Worm (Caenorhabditis elegans) whole organism, late embryonic: Measurements from ENCODE around the gene emb-5.

Experiments
- Y22D7AL.16 ChIP-seq: sonication (generic microtip); optimal IDR thresholded peaks from 2 replicates; lab custom pipeline; 2016; ENCODE audit warnings: missing genetic modification characterization, missing compliant biosample characterization
- ama-1 ChIP-seq: fragments of 150-350 bp; optimal IDR thresholded peaks from 2 replicates; lab custom pipeline; 2014
- ceh-2 ChIP-seq: sonication (generic microtip); optimal IDR thresholded peaks from 2 replicates; lab custom pipeline; 2016; ENCODE audit warnings: missing genotype, missing genetic modification characterization, missing compliant biosample characterization
- ceh-30 ChIP-seq: fragments of 150-350 bp; optimal IDR thresholded peaks from 2 replicates; lab custom pipeline; 2014; ENCODE audit warnings: missing biosample characterization, missing genetic modification characterization
- fkh-10 ChIP-seq: fragments of 150-350 bp; optimal IDR thresholded peaks from 2 replicates; lab custom pipeline; 2014; ENCODE audit warnings: missing biosample characterization, missing genetic modification reagents, missing genetic modification characterization
- fkh-6 ChIP-seq: sonication (generic microtip); optimal IDR thresholded peaks from 2 replicates; lab custom pipeline; 2016; ENCODE audit warnings: missing genetic modification characterization, missing compliant biosample characterization
- hlh-8 ChIP-seq: sonication (generic microtip); optimal IDR thresholded peaks from 2 replicates; lab custom pipeline; 2016; ENCODE audit warnings: missing genotype, missing genetic modification characterization, missing compliant biosample characterization
- pha-4 ChIP-seq: fragments of 150-350 bp; optimal IDR thresholded peaks from 2 replicates; lab custom pipeline; 2018; ENCODE audit warnings: missing biosample characterization, missing genetic modification reagents, missing genetic modification characterization
- sdc-2 ChIP-seq: sonication (generic microtip); optimal IDR thresholded peaks from 2 replicates; lab custom pipeline; 2016; ENCODE audit warnings: missing genotype, missing genetic modification characterization, missing compliant biosample characterization
- tbx-2 ChIP-seq: sonication (generic microtip); optimal IDR thresholded peaks from 2 replicates; lab custom pipeline; 2016; ENCODE audit warnings: missing genetic modification characterization, missing compliant biosample characterization
- unc-55 ChIP-seq: sonication (generic microtip); optimal IDR thresholded peaks from 2 replicates; lab custom pipeline; 2017; ENCODE audit warnings: missing biosample characterization, missing genetic modification reagents, missing genetic modification characterization
- ztf-16 ChIP-seq: sonication (generic microtip); optimal IDR thresholded peaks from 2 replicates; lab custom pipeline; 2017; ENCODE audit warnings: missing genetic modification characterization, missing compliant biosample characterization

DNA sequence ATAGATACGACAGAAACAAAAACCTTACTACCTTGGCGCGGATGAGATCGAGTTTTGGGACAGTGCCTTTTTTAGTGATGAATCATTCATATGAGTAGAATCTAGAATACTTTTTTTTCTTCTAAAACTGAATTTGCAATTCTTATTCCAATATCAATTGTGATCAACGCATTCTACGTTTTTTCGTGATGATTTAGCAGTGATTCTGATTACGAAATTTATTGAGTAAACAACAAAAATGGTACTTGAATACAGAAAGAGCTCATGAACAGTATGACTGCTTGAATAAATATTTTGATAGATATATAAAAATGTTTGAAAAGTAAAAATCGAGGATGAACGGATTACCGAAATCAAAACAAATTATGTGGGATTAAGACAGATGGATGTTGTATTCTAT lies 5.4 kb downstream of the emb-5 start, which contains the start of gene him-18:
- TF ChIP-seq ztf-16 (no peak), pha-4 (tag; lab: Kevin White, UChicago) (no peak), ama-1 (lab: Kevin White, UChicago) (no peak), unc-55 (GFP tag; lab: Kevin White, UChicago) (no peak), fkh-6 (no peak), fkh-10 (GFP tag; lab: Kevin White, UChicago) (no peak), sdc-2 (no peak), hlh-8 (no peak), tbx-2 (tag; lab: Kevin White, UChicago) (no peak), ceh-2 (tag; lab: Kevin White, UChicago) (no peak), Y22D7AL.16 (tag; lab: Kevin White, UChicago) (no peak), ceh-30 (tag; lab: Kevin White, UChicago) (no peak)
